Worm (Caenorhabditis elegans): ENCODE data around the gene epn-1.

The epn-1 gene

ce11 chrX:14776312-14776711, 42.0 kb downstream of the epn-1 start:
- TF ChIP-seq ceh-9 (tag; optimal IDR thresholded peaks at IDR 0.05) (no peak), nfya-1 (tag; optimal IDR thresholded peaks at IDR 0.05; ENCODE audit: insufficient read depth) (peak; percentile 90)

DNA sequence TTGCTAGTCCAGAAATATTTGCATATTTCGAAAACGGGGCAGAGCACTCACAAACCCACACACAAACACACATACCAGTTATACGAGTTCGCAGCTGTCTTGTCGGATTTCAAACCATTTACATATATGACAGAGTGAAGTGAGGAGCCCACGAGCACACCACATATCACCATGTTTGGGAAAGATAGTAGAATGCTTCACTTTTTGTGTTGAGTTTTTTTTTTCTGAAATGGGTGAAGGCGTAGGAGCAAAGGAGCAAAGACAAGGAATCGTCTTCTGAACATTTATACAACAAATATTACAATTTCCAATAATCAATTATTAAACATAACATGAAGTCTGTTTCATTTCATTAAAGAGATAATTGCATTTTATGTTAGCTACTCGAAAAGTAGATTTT, 43.1 kb downstream of the epn-1 start:
- no peak for TF ChIP-seq nhr-237 (tag; optimal IDR thresholded peaks at IDR 0.05)

DNA sequence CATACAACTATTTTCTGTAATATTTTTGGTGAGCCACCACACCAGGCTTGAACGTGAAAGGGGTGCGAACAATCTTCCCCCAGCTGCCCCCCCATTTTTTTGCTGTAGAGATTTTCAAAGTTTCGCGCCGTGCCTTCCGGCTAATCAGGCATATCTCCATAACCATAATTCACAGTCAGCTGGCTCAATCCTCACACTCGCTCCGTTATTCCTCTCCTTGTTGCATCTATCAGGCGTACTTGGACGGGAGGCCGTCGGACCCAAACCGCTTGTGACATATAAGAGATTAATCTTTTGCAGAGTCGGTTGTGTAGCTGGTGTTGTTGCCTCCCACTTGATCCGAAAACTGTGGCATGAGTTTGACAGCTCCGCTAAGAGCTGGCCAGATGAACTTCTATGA, 45.1 kb downstream of the epn-1 start, which contains the start of gene unc-3:
Gene unc-3 (plus strand): TSS at position 301 of the 400 bp plus-strand sequence.
- TF ChIP-seq ceh-28 (tag; optimal IDR thresholded peaks at IDR 0.05) (no peak), nhr-25 (tag; optimal IDR thresholded peaks at IDR 0.05) (no peak), aly-2 (tag; optimal IDR thresholded peaks at IDR 0.05) (no peak), mml-1 (tag; optimal IDR thresholded peaks at IDR 0.05) (no peak), tbx-2 (tag; optimal IDR thresholded peaks at IDR 0.05) (no peak), fkh-2 (tag; optimal IDR thresholded peaks at IDR 0.05) (no peak), nhr-237 (tag; optimal IDR thresholded peaks at IDR 0.05) (no peak), lin-39 (tag; optimal IDR thresholded peaks at IDR 0.05) (no peak), daf-12 (tag; optimal IDR thresholded peaks at IDR 0.05) (no peak), ZK546.5 (tag; optimal IDR thresholded peaks at IDR 0.05) (no peak), skn-1 (tag; optimal IDR thresholded peaks at IDR 0.05) (no peak), elt-1 (tag; optimal IDR thresholded peaks at IDR 0.05) (no peak), nhr-76 (tag; optimal IDR thresholded peaks at IDR 0.05) (no peak), sea-2 (GFP tag; optimal IDR thresholded peaks at IDR 0.05) (no peak), ztf-4 (tag; optimal IDR thresholded peaks at IDR 0.05) (no peak), nhr-12 (tag; optimal IDR thresholded peaks at IDR 0.05) (no peak)

- peak; percentile 53 for TF ChIP-seq elt-2 (tag; optimal IDR thresholded peaks at IDR 0.05)
- peak; percentile 51 for TF ChIP-seq pqm-1 (tag; optimal IDR thresholded peaks at IDR 0.05)
- TF ChIP-seq nfya-1 (tag; optimal IDR thresholded peaks at IDR 0.05; ENCODE audit: insufficient read depth): no peak
These were observed 46.6 kb downstream of the epn-1 start, which contains the start of gene Y16B4A.2 for ce11 chrX:14771682-14772081. Gene Y16B4A.2, minus strand, starts transcription at chrX:14771851.

ce11 chrX:14770336-14770735, 48.0 kb downstream of the epn-1 start:
- no peak for TF ChIP-seq nhr-28 (tag; optimal IDR thresholded peaks at IDR 0.05)
- TF ChIP-seq snpc-4 (tag; optimal IDR thresholded peaks at IDR 0.05): no peak
- TF ChIP-seq elt-2 (tag; optimal IDR thresholded peaks at IDR 0.05): peak; percentile 69
- TF ChIP-seq pqm-1 (tag; optimal IDR thresholded peaks at IDR 0.05): peak; percentile 54
- TF ChIP-seq mdl-1 (tag; optimal IDR thresholded peaks at IDR 0.05): no peak

- TF ChIP-seq fkh-10 (GFP tag; optimal IDR thresholded peaks at IDR 0.05): no peak
- no peak for TF ChIP-seq lin-39 (tag; optimal IDR thresholded peaks at IDR 0.05)
- TF ChIP-seq elt-2 (tag; optimal IDR thresholded peaks at IDR 0.05): peak; percentile 78
- TF ChIP-seq nhr-28 (tag; optimal IDR thresholded peaks at IDR 0.05): no peak
- no peak for TF ChIP-seq elt-1 (tag; optimal IDR thresholded peaks at IDR 0.05)
- TF ChIP-seq jun-1 (tag; optimal IDR thresholded peaks at IDR 0.05): peak; percentile 31
- TF ChIP-seq pqm-1 (tag; optimal IDR thresholded peaks at IDR 0.05): peak; percentile 73
These were observed 49.3 kb downstream of the epn-1 start for ce11 chrX:14768989-14769388.

- no peak for TF ChIP-seq daf-12 (tag; optimal IDR thresholded peaks at IDR 0.05)
- TF ChIP-seq lin-15B (tag; optimal IDR thresholded peaks at IDR 0.05): no peak
- TF ChIP-seq nhr-237 (tag; optimal IDR thresholded peaks at IDR 0.05): no peak
- no peak for TF ChIP-seq ZK546.5 (tag; optimal IDR thresholded peaks at IDR 0.05)
- TF ChIP-seq ama-1 (optimal IDR thresholded peaks at IDR 0.05): no peak
- TF ChIP-seq egl-27 (tag; optimal IDR thresholded peaks at IDR 0.05): no peak
- no peak for TF ChIP-seq sea-2 (GFP tag; optimal IDR thresholded peaks at IDR 0.05)
- no peak for TF ChIP-seq nhr-67 (tag; optimal IDR thresholded peaks at IDR 0.05)
- TF ChIP-seq ztf-11 (tag; optimal IDR thresholded peaks at IDR 0.05): no peak
- TF ChIP-seq ceh-82 (tag; optimal IDR thresholded peaks at IDR 0.05): no peak
- TF ChIP-seq pha-4 (tag; optimal IDR thresholded peaks at IDR 0.05): no peak
- no peak for TF ChIP-seq nhr-28 (tag; optimal IDR thresholded peaks at IDR 0.05)
- no peak for TF ChIP-seq pqm-1 (tag; optimal IDR thresholded peaks at IDR 0.05)
- TF ChIP-seq fos-1 (tag; optimal IDR thresholded peaks at IDR 0.05): no peak
These were observed 50.5 kb downstream of the epn-1 start for ce11 chrX:14767813-14768212.

All from whole organism, L3 larva.